Fruit fly (Drosophila melanogaster): ENCODE data around the gene boil.

Gene boil

dm6 chrX:4911765-4912245 lies 36.3 kb downstream of the boil start:
- TF ChIP-seq sage (GFP tag; optimal IDR thresholded peaks at IDR 0.05) (peak; percentile 50), brk (GFP tag; optimal IDR thresholded peaks at IDR 0.05) (no peak), OdsH (GFP tag; optimal IDR thresholded peaks at IDR 0.05) (peak; percentile 46), h (GFP tag; optimal IDR thresholded peaks at IDR 0.05) (peak; percentile 65), Vsx2 (GFP tag; optimal IDR thresholded peaks at IDR 0.05; ENCODE audit: partially characterized antibody) (no peak), foxo (GFP tag; optimal IDR thresholded peaks at IDR 0.05) (peak in 1 of 2 experiments; percentile 50), Hnf4 (GFP tag; optimal IDR thresholded peaks at IDR 0.05) (peak; percentile 12), ey (GFP tag; optimal IDR thresholded peaks at IDR 0.05) (peak; percentile 16), Hr78 (GFP tag; optimal IDR thresholded peaks at IDR 0.05) (no peak), br (GFP tag; optimal IDR thresholded peaks at IDR 0.05) (peak; percentile 47), usp (GFP tag; optimal IDR thresholded peaks at IDR 0.05) (no peak), dmrt93B (GFP tag; optimal IDR thresholded peaks at IDR 0.05) (peak; percentile 24), fru (GFP tag; optimal IDR thresholded peaks at IDR 0.05) (peak; percentile 66), rgr (GFP tag; optimal IDR thresholded peaks at IDR 0.05) (peak; percentile 45), Sp1 (GFP tag; optimal IDR thresholded peaks at IDR 0.05) (peak; percentile 75), HLH106 (tag; optimal IDR thresholded peaks at IDR 0.05) (peak; percentile 58), psq (GFP tag; optimal IDR thresholded peaks at IDR 0.05) (peak; percentile 93), woc (GFP tag; optimal IDR thresholded peaks at IDR 0.05) (peak; percentile 73)

dm6 chrX:4912370-4912769 lies 36.9 kb downstream of the boil start:
- TF ChIP-seq Rel (GFP tag; optimal IDR thresholded peaks at IDR 0.05) = no peak
- TF ChIP-seq Rel (tag; optimal IDR thresholded peaks at IDR 0.05) = peak; percentile 78
- TF ChIP-seq dsf (GFP tag; optimal IDR thresholded peaks at IDR 0.05; ENCODE audit: borderline replicate concordance) = no peak
- TF ChIP-seq Myc (optimal IDR thresholded peaks at IDR 0.05) = peak; percentile 71

dm6 chrX:4918228-4919022 lies 43.0 kb downstream of the boil start, which contains the start of the genes CG4041 and Hgsnat:
Gene CG4041 (minus strand): TSS chrX:4918447.
Gene Hgsnat (plus strand): TSS chrX:4918730.
- TF ChIP-seq dl (GFP tag; optimal IDR thresholded peaks at IDR 0.05; ENCODE audit: insufficient read depth in 1 of 2, partially characterized antibody in 2 of 2) (no peak), Jra (GFP tag; optimal IDR thresholded peaks at IDR 0.05) (peak; percentile 44), Hr78 (GFP tag; optimal IDR thresholded peaks at IDR 0.05) (no peak), dsf (GFP tag; optimal IDR thresholded peaks at IDR 0.05; ENCODE audit: borderline replicate concordance) (peak; percentile 22), ey (GFP tag; optimal IDR thresholded peaks at IDR 0.05) (peak; percentile 29), Sp1 (GFP tag; optimal IDR thresholded peaks at IDR 0.05) (peak; percentile 33), usp (GFP tag; optimal IDR thresholded peaks at IDR 0.05) (no peak), CG32264 (GFP tag; optimal IDR thresholded peaks at IDR 0.05) (no peak), Mio (GFP tag; optimal IDR thresholded peaks at IDR 0.05) (no peak), N (GFP tag; optimal IDR thresholded peaks at IDR 0.05) (no peak), HLH106 (tag; optimal IDR thresholded peaks at IDR 0.05) (peak; percentile 36), Hnf4 (GFP tag; optimal IDR thresholded peaks at IDR 0.05) (peak; percentile 39), Dif (GFP tag; optimal IDR thresholded peaks at IDR 0.05; ENCODE audit: partially characterized antibody) (no peak), Abd-B (GFP tag; optimal IDR thresholded peaks at IDR 0.05) (no peak), Vsx2 (GFP tag; optimal IDR thresholded peaks at IDR 0.05; ENCODE audit: partially characterized antibody) (no peak), foxo (GFP tag; optimal IDR thresholded peaks at IDR 0.05) (peak in 1 of 2 experiments; percentile 49), Dfd (GFP tag; optimal IDR thresholded peaks at IDR 0.05) (no peak), CrebA (GFP tag; optimal IDR thresholded peaks at IDR 0.05; ENCODE audit: borderline replicate concordance) (no peak), pan (optimal IDR thresholded peaks at IDR 0.05) (no peak), Myc (optimal IDR thresholded peaks at IDR 0.05) (no peak), lola (GFP tag; optimal IDR thresholded peaks at IDR 0.05) (no peak), br (GFP tag; optimal IDR thresholded peaks at IDR 0.05) (peak; percentile 23), rgr (GFP tag; optimal IDR thresholded peaks at IDR 0.05) (peak; percentile 33), h (GFP tag; optimal IDR thresholded peaks at IDR 0.05) (peak; percentile 29), jim (GFP tag; optimal IDR thresholded peaks at IDR 0.05) (no peak), Hr83 (GFP tag; optimal IDR thresholded peaks at IDR 0.05; ENCODE audit: poor library complexity, severe bottlenecking) (no peak), GATAd (GFP tag; optimal IDR thresholded peaks at IDR 0.05) (no peak), OdsH (GFP tag; optimal IDR thresholded peaks at IDR 0.05) (peak; percentile 1), CG9705 (GFP tag; optimal IDR thresholded peaks at IDR 0.05) (no peak), sv (GFP tag; optimal IDR thresholded peaks at IDR 0.05) (peak; percentile 43), tai (GFP tag; optimal IDR thresholded peaks at IDR 0.05) (no peak), Rel (GFP tag; optimal IDR thresholded peaks at IDR 0.05) (no peak), Rel (tag; optimal IDR thresholded peaks at IDR 0.05) (no peak), dmrt93B (GFP tag; optimal IDR thresholded peaks at IDR 0.05) (peak; percentile 25), woc (GFP tag; optimal IDR thresholded peaks at IDR 0.05) (peak; percentile 7), psq (GFP tag; optimal IDR thresholded peaks at IDR 0.05) (peak; percentile 25), brk (GFP tag; optimal IDR thresholded peaks at IDR 0.05) (no peak), sage (GFP tag; optimal IDR thresholded peaks at IDR 0.05) (no peak), fru (GFP tag; optimal IDR thresholded peaks at IDR 0.05) (peak; percentile 26)

Data from whole organism, wandering third instar larva.